Worm (Caenorhabditis elegans): ENCODE results near the gene nhr-214.

DNA sequence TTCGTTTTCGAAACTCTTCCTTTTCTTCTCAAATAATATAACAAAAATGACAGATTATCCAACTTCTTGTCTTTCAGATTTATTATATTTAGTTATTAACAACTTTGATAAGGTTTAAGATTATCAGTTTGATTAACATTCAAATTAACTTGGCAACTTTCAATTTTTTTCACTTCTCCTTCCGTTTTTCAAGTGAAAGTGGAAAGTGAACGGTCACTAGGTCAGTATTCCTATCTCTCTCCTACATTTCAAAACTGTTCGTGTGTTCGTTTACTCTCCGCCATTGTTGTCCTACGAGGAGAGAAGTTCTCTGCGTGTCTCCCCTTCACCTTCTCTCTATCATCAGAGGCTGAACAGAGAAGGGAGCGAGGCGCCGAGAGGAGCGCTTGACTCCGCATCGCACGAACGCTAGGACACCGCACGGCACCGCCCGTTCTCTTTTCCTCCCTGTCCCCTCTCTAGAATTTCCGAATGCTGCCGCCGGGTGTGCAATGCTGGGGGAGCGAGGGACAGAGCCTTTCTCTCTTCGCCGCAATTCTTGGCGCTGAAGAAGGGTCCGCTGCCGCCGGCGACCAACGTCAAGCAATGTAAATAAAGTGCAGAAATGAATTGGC lies 45.3 kb downstream of the nhr-214 start:
- no peak for TF ChIP-seq ceh-24 (tag; optimal IDR thresholded peaks at IDR 0.05)
- no peak for TF ChIP-seq unc-86 (tag; optimal IDR thresholded peaks at IDR 0.05)
- no peak for TF ChIP-seq fkh-10 (GFP tag; optimal IDR thresholded peaks at IDR 0.05)
- no peak for TF ChIP-seq sox-4 (tag; optimal IDR thresholded peaks at IDR 0.05)
